Worm (Caenorhabditis elegans) whole organism, late embryonic: ENCODE results near the gene jmjd-3.1.

Experiments
- C08G9.2 ChIP-seq: sonication (generic microtip); optimal IDR thresholded peaks from 2 replicates; lab custom pipeline; 2016; ENCODE audit warnings: mild to moderate bottlenecking, missing genetic modification characterization, moderate library complexity, missing compliant biosample characterization
- C38D4.7 ChIP-seq: fragments of 200-800 bp; sonication (Bioruptor generic); optimal IDR thresholded peaks from 2 replicates; lab custom pipeline; 2018; ENCODE audit warnings: mild to moderate bottlenecking, missing genetic modification characterization, moderate library complexity, missing compliant biosample characterization
- K09A11.1 ChIP-seq: sonication (generic microtip); optimal IDR thresholded peaks from 2 replicates; lab custom pipeline; 2017; ENCODE audit warnings: antibody characterized with exemption, mild to moderate bottlenecking, missing genetic modification characterization, missing compliant biosample characterization; ENCODE audit not compliant: insufficient read depth
- ama-1 ChIP-seq: fragments of 150-350 bp; optimal IDR thresholded peaks from 2 replicates; lab custom pipeline; 2014
- ceh-14 ChIP-seq: sonication (generic microtip); optimal IDR thresholded peaks from 2 replicates; lab custom pipeline; 2016; ENCODE audit warnings: missing genotype, missing genetic modification characterization, missing compliant biosample characterization
- ceh-18 ChIP-seq: sonication (generic microtip); optimal IDR thresholded peaks from 2 replicates; lab custom pipeline; 2016; ENCODE audit warnings: missing genetic modification characterization, missing compliant biosample characterization
- ceh-19 ChIP-seq: fragments of 200-800 bp; sonication (Bioruptor generic); optimal IDR thresholded peaks from 2 replicates; lab custom pipeline; 2018; ENCODE audit warnings: mild to moderate bottlenecking, missing genetic modification characterization, missing compliant biosample characterization
- ceh-2 ChIP-seq: sonication (generic microtip); optimal IDR thresholded peaks from 2 replicates; lab custom pipeline; 2016; ENCODE audit warnings: missing genotype, missing genetic modification characterization, missing compliant biosample characterization
- ceh-22 ChIP-seq: sonication (generic microtip); optimal IDR thresholded peaks from 2 replicates; lab custom pipeline; 2017; ENCODE audit warnings: missing biosample characterization, missing genetic modification characterization
- ceh-24 ChIP-seq: sonication (generic microtip); optimal IDR thresholded peaks from 2 replicates; lab custom pipeline; 2016; ENCODE audit warnings: mild to moderate bottlenecking, missing genetic modification characterization, missing compliant biosample characterization
- ceh-31 ChIP-seq: sonication (generic microtip); optimal IDR thresholded peaks from 2 replicates; lab custom pipeline; 2016; ENCODE audit warnings: missing genetic modification characterization, missing compliant biosample characterization
- ceh-45 ChIP-seq: fragments of 200-800 bp; sonication (Bioruptor generic); IDR thresholded peaks from 2 replicates; pipeline ENCODE4 v1.3.6; 2022; ENCODE audit warnings: missing genetic modification reagents, missing genetic modification characterization, missing compliant biosample characterization
- ceh-48 ChIP-seq: sonication (generic microtip); optimal IDR thresholded peaks from 2 replicates; lab custom pipeline; 2016; ENCODE audit warnings: missing genetic modification characterization, inconsistent platforms, missing compliant biosample characterization
- ceh-6 ChIP-seq: fragments of 200-800 bp; sonication (Bioruptor generic); optimal IDR thresholded peaks from 2 replicates; lab custom pipeline; 2018; ENCODE audit warnings: mild to moderate bottlenecking, missing genetic modification characterization, missing compliant biosample characterization
- che-1 ChIP-seq: sonication (generic microtip); optimal IDR thresholded peaks from 2 replicates; lab custom pipeline; 2016; ENCODE audit warnings: mild to moderate bottlenecking, missing genetic modification characterization, missing compliant biosample characterization
- dmd-4 ChIP-seq: sonication (generic microtip); optimal IDR thresholded peaks from 2 replicates; lab custom pipeline; 2016; ENCODE audit warnings: borderline replicate concordance, missing genetic modification characterization, missing compliant biosample characterization
- dve-1 ChIP-seq: sonication (generic microtip); optimal IDR thresholded peaks from 2 replicates; lab custom pipeline; 2017; ENCODE audit warnings: antibody characterized with exemption, mild to moderate bottlenecking, missing genetic modification characterization, missing compliant biosample characterization
- eyg-1 ChIP-seq: sonication (generic microtip); optimal IDR thresholded peaks from 2 replicates; lab custom pipeline; 2016; ENCODE audit warnings: missing genotype, missing genetic modification characterization, missing compliant biosample characterization
- gmeb-2 ChIP-seq: sonication (generic microtip); optimal IDR thresholded peaks from 2 replicates; lab custom pipeline; 2016; ENCODE audit warnings: missing genetic modification characterization, inconsistent platforms, missing compliant biosample characterization
- hlh-13 ChIP-seq: fragments of 200-800 bp; sonication (Bioruptor generic); optimal IDR thresholded peaks from 2 replicates; lab custom pipeline; 2018; ENCODE audit warnings: mild to moderate bottlenecking, missing genetic modification characterization, missing compliant biosample characterization
- hlh-6 ChIP-seq: sonication (generic microtip); optimal IDR thresholded peaks from 2 replicates; lab custom pipeline; 2016; ENCODE audit warnings: missing genotype, missing genetic modification characterization, missing compliant biosample characterization
- hlh-8 ChIP-seq: sonication (generic microtip); optimal IDR thresholded peaks from 2 replicates; lab custom pipeline; 2016; ENCODE audit warnings: missing genotype, missing genetic modification characterization, missing compliant biosample characterization
- madf-2 ChIP-seq: sonication (generic microtip); optimal IDR thresholded peaks from 2 replicates; lab custom pipeline; 2017; ENCODE audit warnings: missing genetic modification characterization, missing compliant biosample characterization
- nfya-1 ChIP-seq: sonication (generic microtip); optimal IDR thresholded peaks from 2 replicates; lab custom pipeline; 2017; ENCODE audit warnings: missing genetic modification characterization, mild to moderate bottlenecking, missing compliant biosample characterization, antibody characterized with exemption, moderate library complexity
- nhr-232 ChIP-seq: sonication (generic microtip); optimal IDR thresholded peaks from 2 replicates; lab custom pipeline; 2016; ENCODE audit warnings: missing genetic modification characterization, missing compliant biosample characterization
- npax-4 ChIP-seq: sonication (generic microtip); optimal IDR thresholded peaks from 2 replicates; lab custom pipeline; 2016; ENCODE audit warnings: missing genetic modification characterization, missing compliant biosample characterization
- odd-2 ChIP-seq: sonication (generic microtip); optimal IDR thresholded peaks from 2 replicates; lab custom pipeline; 2017; ENCODE audit warnings: antibody characterized with exemption, mild to moderate bottlenecking, missing genetic modification characterization, missing compliant biosample characterization
- pax-1 ChIP-seq: fragments of 150-350 bp; optimal IDR thresholded peaks from 2 replicates; lab custom pipeline; 2014; ENCODE audit warnings: missing biosample characterization, missing genetic modification characterization
- pha-4 ChIP-seq: fragments of 150-350 bp; optimal IDR thresholded peaks from 2 replicates; lab custom pipeline; 2018; ENCODE audit warnings: missing biosample characterization, missing genetic modification reagents, missing genetic modification characterization
- pros-1 ChIP-seq: fragments of 150-350 bp; optimal IDR thresholded peaks from 2 replicates; lab custom pipeline; 2014; ENCODE audit warnings: missing biosample characterization, missing genetic modification reagents, missing genetic modification characterization
- ref-2 ChIP-seq: sonication (generic microtip); optimal IDR thresholded peaks from 2 replicates; lab custom pipeline; 2016; ENCODE audit warnings: missing genetic modification characterization, missing compliant biosample characterization
- rnt-1 ChIP-seq: sonication (generic microtip); optimal IDR thresholded peaks from 2 replicates; lab custom pipeline; 2016; ENCODE audit warnings: missing genetic modification characterization, missing compliant biosample characterization
- sox-2 ChIP-seq: fragments of 200-800 bp; sonication (Bioruptor generic); IDR thresholded peaks from 2 replicates; pipeline ENCODE4 v1.3.6; 2022; ENCODE audit warnings: missing genetic modification reagents, missing genetic modification characterization, missing compliant biosample characterization
- syd-9 ChIP-seq: sonication (generic microtip); optimal IDR thresholded peaks from 2 replicates; lab custom pipeline; 2016; ENCODE audit warnings: mild to moderate bottlenecking, missing genetic modification characterization, moderate library complexity, missing compliant biosample characterization
- unc-42 ChIP-seq: sonication (generic microtip); optimal IDR thresholded peaks from 2 replicates; lab custom pipeline; 2016; ENCODE audit warnings: missing genotype, missing genetic modification characterization, missing compliant biosample characterization
- unc-55 ChIP-seq: sonication (generic microtip); optimal IDR thresholded peaks from 2 replicates; lab custom pipeline; 2017; ENCODE audit warnings: missing biosample characterization, missing genetic modification reagents, missing genetic modification characterization
- zip-5 ChIP-seq: sonication (generic microtip); optimal IDR thresholded peaks from 2 replicates; lab custom pipeline; 2016; ENCODE audit warnings: missing genetic modification characterization, missing compliant biosample characterization

Gene jmjd-3.1

DNA sequence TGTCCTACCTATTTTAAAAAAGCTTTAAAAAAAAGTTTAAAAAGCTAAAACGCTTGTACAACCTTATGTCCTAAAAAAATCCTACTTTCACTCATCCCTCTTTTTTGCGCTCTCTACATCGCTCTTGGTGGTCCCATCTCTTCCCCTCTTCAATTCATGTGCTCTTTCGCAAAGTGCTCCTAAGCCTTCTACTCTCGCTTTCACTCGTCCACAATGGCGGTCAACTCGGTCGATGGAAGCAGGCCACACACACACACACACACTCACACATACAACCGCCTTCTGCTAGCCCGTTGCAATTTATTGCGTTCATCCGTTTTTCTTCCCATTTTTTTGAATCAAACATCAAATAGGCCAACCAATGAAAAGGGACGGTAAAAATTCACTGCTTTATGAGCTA lies 1.7 kb upstream of the jmjd-3.1 start (continued):
- TF ChIP-seq ceh-45: no peak
- peak; percentile 9 for TF ChIP-seq ceh-31 (tag; lab: Kevin White, UChicago)
- TF ChIP-seq unc-55 (GFP tag; lab: Kevin White, UChicago): no peak
- TF ChIP-seq ceh-2 (tag; lab: Kevin White, UChicago): no peak
- TF ChIP-seq eyg-1: no peak
- no peak for TF ChIP-seq K09A11.1 (tag; lab: Kevin White, UChicago)
- TF ChIP-seq ref-2 (tag; lab: Kevin White, UChicago): peak; percentile 29
- TF ChIP-seq nfya-1 (tag; lab: Kevin White, UChicago): peak; percentile 28
- no peak for TF ChIP-seq dmd-4 (tag; lab: Kevin White, UChicago)

DNA sequence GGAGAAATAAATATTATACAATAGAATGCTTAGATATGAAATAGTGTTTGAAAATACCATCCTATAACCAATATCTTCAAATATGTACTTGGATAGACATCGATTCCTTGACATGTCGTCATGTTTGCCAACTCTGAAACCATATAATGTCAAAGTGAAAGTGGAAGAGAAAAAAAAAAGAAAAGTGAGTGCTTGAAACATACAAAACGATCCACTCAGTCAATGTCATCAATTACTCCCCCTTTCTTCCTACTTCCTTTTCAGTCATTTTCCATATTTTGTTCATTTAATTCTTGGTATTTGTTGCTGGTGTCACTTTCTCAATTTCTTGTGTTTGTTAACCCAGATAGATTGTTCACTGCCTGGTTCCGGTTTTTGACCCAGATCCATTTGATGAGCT lies 9.4 kb downstream of the jmjd-3.1 start, which contains the start of gene F18E9.4:
TSS of gene F18E9.4 (plus strand) at position 301 of the 400 bp plus-strand sequence.
- TF ChIP-seq pha-4 (tag; lab: Kevin White, UChicago) (no peak), pros-1 (tag; lab: Kevin White, UChicago) (no peak), ceh-14 (tag; lab: Kevin White, UChicago) (no peak), ceh-18 (tag; lab: Kevin White, UChicago) (no peak), rnt-1 (tag; lab: Kevin White, UChicago) (no peak), pax-1 (tag; lab: Kevin White, UChicago) (no peak), unc-55 (GFP tag; lab: Kevin White, UChicago) (no peak), eyg-1 (no peak), nhr-232 (tag; lab: Kevin White, UChicago) (no peak), unc-42 (tag; lab: Kevin White, UChicago) (no peak), odd-2 (tag; lab: Kevin White, UChicago) (no peak), C08G9.2 (no peak)

DNA sequence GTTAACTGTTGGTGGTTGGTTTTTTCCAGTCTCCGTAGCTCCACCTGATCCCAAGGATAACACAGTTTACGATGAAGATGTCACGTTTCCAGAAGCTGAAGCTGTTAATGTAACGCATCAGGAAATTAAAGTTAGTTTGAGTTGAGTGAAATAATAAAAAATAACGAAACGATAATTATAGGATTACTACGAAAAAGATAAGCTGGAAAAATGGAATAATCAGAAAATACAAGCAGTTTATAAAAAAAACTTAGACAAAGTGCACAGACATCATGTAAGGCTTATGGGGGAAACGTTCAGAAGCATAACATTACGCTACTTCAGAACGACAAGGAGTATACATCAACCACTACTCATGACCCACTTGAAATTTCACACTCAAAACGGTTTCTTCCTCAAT lies 10.6 kb downstream of the jmjd-3.1 start, which contains the start of gene F18E9.8:
TSS of gene F18E9.8 (minus strand) at position 101 of the 400 bp plus-strand sequence.
- TF ChIP-seq C38D4.7 (GFP tag; lab: Kevin White, UChicago) (no peak), hlh-13 (GFP tag; lab: Kevin White, UChicago) (no peak), sox-2 (GFP tag; lab: Robert Waterston, UW) (no peak), eyg-1 (no peak)

DNA sequence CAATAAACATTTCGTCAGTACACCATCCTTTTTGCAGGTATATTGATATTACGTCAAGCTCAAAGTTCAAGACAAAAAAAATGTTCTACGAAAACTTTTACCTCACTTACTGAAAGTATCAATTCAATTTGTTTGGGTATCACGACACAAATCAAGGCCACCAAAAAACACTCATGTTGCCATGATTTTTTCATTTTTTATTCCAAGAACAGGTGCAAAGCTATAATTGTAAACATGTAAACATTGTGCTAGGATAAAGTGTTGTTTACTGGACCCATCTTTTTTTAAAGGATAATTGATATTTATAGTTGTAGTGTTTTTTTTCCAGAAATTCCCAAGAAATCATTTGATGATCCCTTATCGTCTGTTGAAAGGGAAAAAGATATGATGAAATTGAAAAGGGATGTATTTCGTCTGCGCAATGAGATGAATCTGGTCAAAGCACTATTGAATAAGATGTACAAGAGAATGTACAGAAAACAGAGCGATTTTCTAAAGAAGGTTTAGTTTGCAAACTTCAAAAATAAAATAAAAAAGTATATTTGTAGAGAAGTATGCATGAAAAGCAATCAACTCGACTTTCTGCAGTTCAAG lies 12.0 kb downstream of the jmjd-3.1 start:
- TF ChIP-seq madf-2 (tag; lab: Kevin White, UChicago) (no peak), gmeb-2 (tag; lab: Kevin White, UChicago) (no peak), pros-1 (tag; lab: Kevin White, UChicago) (no peak), hlh-8 (tag; lab: Kevin White, UChicago) (no peak), nhr-232 (tag; lab: Kevin White, UChicago) (no peak), ceh-18 (tag; lab: Kevin White, UChicago) (no peak), ceh-48 (tag; lab: Kevin White, UChicago) (no peak)

DNA sequence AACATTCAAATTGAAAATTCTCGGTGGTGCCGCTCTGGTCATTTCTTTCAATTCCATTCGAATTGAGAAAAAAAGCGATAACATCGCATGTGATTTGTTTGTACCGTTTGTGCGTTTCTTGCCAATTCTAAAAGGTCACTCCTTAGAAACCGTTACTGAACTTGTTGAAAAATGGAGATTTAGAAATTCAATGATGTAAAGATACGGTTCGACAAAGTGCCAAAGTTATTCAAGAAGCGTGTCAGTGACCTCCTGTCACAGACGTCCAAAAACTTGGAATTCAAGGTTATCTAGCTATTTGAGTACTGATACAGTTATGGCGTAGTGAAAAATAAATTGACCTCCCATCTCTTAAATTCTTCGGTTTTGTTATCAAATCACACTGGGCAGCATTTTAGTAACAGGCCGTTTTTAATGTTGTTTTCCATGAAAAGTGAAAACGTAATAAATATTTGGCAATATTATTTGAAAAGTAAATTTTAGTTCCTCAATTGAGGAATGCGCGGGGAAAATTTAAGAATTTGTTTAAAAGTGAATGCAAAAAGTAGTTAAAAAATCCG lies 14.1 kb downstream of the jmjd-3.1 start:
- no peak for TF ChIP-seq ceh-24 (tag; lab: Kevin White, UChicago)
- no peak for TF ChIP-seq ceh-6 (GFP tag; lab: Kevin White, UChicago)
- no peak for TF ChIP-seq hlh-13 (GFP tag; lab: Kevin White, UChicago)
- TF ChIP-seq che-1 (tag; lab: Kevin White, UChicago): no peak
- no peak for TF ChIP-seq npax-4 (tag; lab: Kevin White, UChicago)
- TF ChIP-seq syd-9 (tag; lab: Kevin White, UChicago): no peak
- TF ChIP-seq hlh-6 (tag; lab: Kevin White, UChicago): no peak
- no peak for TF ChIP-seq ceh-14 (tag; lab: Kevin White, UChicago)
- TF ChIP-seq ceh-45: no peak
- no peak for TF ChIP-seq ama-1 (lab: Kevin White, UChicago)
- TF ChIP-seq ceh-22: no peak
- no peak for TF ChIP-seq dve-1 (tag; lab: Kevin White, UChicago)
- no peak for TF ChIP-seq ceh-19 (GFP tag; lab: Kevin White, UChicago)
- TF ChIP-seq zip-5 (tag; lab: Kevin White, UChicago): no peak
- TF ChIP-seq, all 69 proteins: peak for 0
